Fruit fly (Drosophila melanogaster) whole organism, adult: ENCODE measurements around the gene CG5783.

Source experiments
- CG11617 ChIP-seq: fragments of 200-800 bp; sonication (Bioruptor generic); optimal IDR thresholded peaks from 2 replicates; lab custom pipeline; 2017; ENCODE audit warnings: mild to moderate bottlenecking, missing biosample characterization, missing genetic modification reagents, missing genetic modification characterization
- CG33017 ChIP-seq: fragments of 200-800 bp; sonication (Bioruptor generic); optimal IDR thresholded peaks from 2 replicates; lab custom pipeline; 2018; ENCODE audit warnings: missing biosample characterization, mild to moderate bottlenecking, missing genetic modification characterization, moderate library complexity
- CG5204 ChIP-seq: fragments of 200-800 bp; sonication (Bioruptor generic); optimal IDR thresholded peaks from 2 replicates; lab custom pipeline; 2016; ENCODE audit warnings: missing biosample characterization, missing genetic modification characterization
- CG7101 ChIP-seq: fragments of 200-800 bp; sonication (Bioruptor generic); optimal IDR thresholded peaks from 2 replicates; lab custom pipeline; 2018; ENCODE audit warnings: missing biosample characterization, mild to moderate bottlenecking, missing genetic modification characterization, moderate library complexity
- Crg-1 ChIP-seq: fragments of 200-800 bp; sonication (Bioruptor generic); optimal IDR thresholded peaks from 2 replicates; lab custom pipeline; 2016; ENCODE audit warnings: missing biosample characterization, missing genetic modification characterization
- Hr96 ChIP-seq: fragments of 200-800 bp; sonication (Bioruptor generic); optimal IDR thresholded peaks from 2 replicates; lab custom pipeline; 2016; ENCODE audit warnings: missing biosample characterization, missing genetic modification characterization
- Mnt ChIP-seq: fragments of 200-800 bp; sonication (Bioruptor generic); optimal IDR thresholded peaks from 2 replicates; lab custom pipeline; 2016; ENCODE audit warnings: missing biosample characterization, mild to moderate bottlenecking, missing genetic modification characterization
- bab1 ChIP-seq: fragments of 200-800 bp; sonication (Bioruptor generic); optimal IDR thresholded peaks from 3 replicates; lab custom pipeline; 2019; ENCODE audit warnings: missing biosample characterization, mild to moderate bottlenecking, missing genetic modification characterization, moderate library complexity
- cic ChIP-seq: fragments of 200-800 bp; sonication (Bioruptor generic); optimal IDR thresholded peaks from 2 replicates; lab custom pipeline; 2017; ENCODE audit warnings: missing biosample characterization, mild to moderate bottlenecking, missing genetic modification characterization, moderate library complexity
- kay ChIP-seq: fragments of 200-800 bp; sonication (Bioruptor generic); peaks from one replicate; lab custom pipeline; 2016; ENCODE audit warnings: missing biosample characterization, missing genetic modification characterization, borderline replicate concordance
- tj ChIP-seq: fragments of 200-800 bp; sonication (Bioruptor generic); optimal IDR thresholded peaks from 3 replicates; lab custom pipeline; 2017; ENCODE audit warnings: missing biosample characterization, mild to moderate bottlenecking, missing genetic modification characterization, moderate library complexity
- toe ChIP-seq: fragments of 200-800 bp; sonication (Bioruptor generic); optimal IDR thresholded peaks from 2 replicates; lab custom pipeline; 2016; ENCODE audit warnings: missing biosample characterization, missing genetic modification characterization

dm6 chr2L:18136427-18136857 lies 19.4 kb upstream of the CG5783 start:
- TF ChIP-seq CG33017 (tag; lab: Kevin White, UChicago): peak; percentile 32
- TF ChIP-seq Hr96: peak; percentile 41
- TF ChIP-seq toe (GFP tag; lab: Kevin White, UChicago): no peak
- peak; percentile 5 for TF ChIP-seq tj
- peak; percentile 17 for TF ChIP-seq CG5204 (GFP tag; lab: Kevin White, UChicago)
- TF ChIP-seq CG11617 (GFP tag; lab: Kevin White, UChicago): peak; percentile 54
- peak; percentile 67 for TF ChIP-seq cic (GFP tag; lab: Kevin White, UChicago)
- TF ChIP-seq CG7101 (tag; lab: Kevin White, UChicago): peak; percentile 45
- no peak for TF ChIP-seq bab1 (GFP tag; lab: Kevin White, UChicago)
- peak; percentile 67 for TF ChIP-seq kay
- peak; percentile 41 for TF ChIP-seq Crg-1
- peak; percentile 15 for TF ChIP-seq Mnt (GFP tag; lab: Kevin White, UChicago)
